Worm (Caenorhabditis elegans) whole organism, L4/young adult: ENCODE measurements around the gene H28G03.2.

Experiments used
- W03F9.2 ChIP-seq: fragments of 150-350 bp; optimal IDR thresholded peaks from 2 replicates; lab custom pipeline; 2014; ENCODE audit warnings: missing biosample characterization, missing genetic modification characterization
- dao-5 ChIP-seq: sonication (generic microtip); optimal IDR thresholded peaks from 2 replicates; lab custom pipeline; 2016; ENCODE audit warnings: missing genotype, missing genetic modification characterization, moderate library complexity, missing compliant biosample characterization
- him-1 ChIP-seq: sonication (generic microtip); optimal IDR thresholded peaks from 2 replicates; lab custom pipeline; 2016; ENCODE audit warnings: missing genotype, missing genetic modification reagents, missing genetic modification characterization, missing compliant biosample characterization

ce11 chrX:5202399-5202798 is 3.2 kb upstream of the H28G03.2 start:
- TF ChIP-seq W03F9.2 (tag; lab: Kevin White, UChicago) (no peak), dao-5 (tag; lab: Kevin White, UChicago) (no peak), him-1 (tag; lab: Kevin White, UChicago) (no peak)
